Comparison of ENCODE assay signal across 3 fruit fly cellular contexts in the genomic region with DNA sequence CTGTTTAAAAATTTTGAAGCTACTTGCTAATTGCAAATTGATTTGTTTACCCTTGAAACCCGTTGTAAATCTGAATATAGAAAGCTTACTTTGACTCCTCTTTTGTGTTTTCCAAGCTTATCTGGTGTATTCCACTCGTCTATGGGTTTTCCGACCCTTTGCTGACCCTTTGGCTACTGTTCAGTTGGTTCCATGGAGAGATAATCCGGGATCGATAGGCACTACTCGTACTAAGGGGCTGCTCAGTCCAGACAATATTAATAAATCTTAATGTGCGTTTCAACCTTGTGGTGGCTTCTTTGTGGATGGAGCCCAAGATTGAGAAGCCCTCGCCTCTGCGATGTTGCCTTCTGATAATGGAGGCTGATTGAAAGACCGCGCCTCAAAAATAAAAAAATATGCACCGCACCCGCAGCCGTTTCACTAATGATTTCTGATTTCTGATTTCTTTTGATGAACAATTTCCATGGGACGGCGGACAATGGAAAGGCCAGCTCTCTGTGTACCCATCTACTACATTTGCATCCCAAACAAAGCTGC.
A peak's percentile ranks its signal among the peaks of the same experiment; 100 is the strongest.
TF ChIP-seq lines count a peak whose summit lies in the region.

No protein-coding gene starts in this region.

- no peak for TF ChIP-seq CTCF in whole organism, embryonic (GFP tag; optimal IDR thresholded peaks at IDR 0.05; lab: Kevin White, UChicago)

TF ChIP-seq in whole organism, embryonic, 481 proteins besides CTCF, POLR2A, EP300 and RAD21:
- no peak for TF ChIP-seq crp (GFP tag; optimal IDR thresholded peaks at IDR 0.05; lab: Kevin White, UChicago)
- TF ChIP-seq Hr78 (GFP tag; optimal IDR thresholded peaks at IDR 0.05; lab: Kevin White, UChicago), result peak in 1 of 2 experiments; percentile 27
- 0 out of 3 replicates have a peak, but pooled peaks have one; percentile 53 for TF ChIP-seq ci (GFP tag; IDR thresholded peaks at IDR 0.05; lab: Robert Waterston, UW)
- TF ChIP-seq kay (GFP tag; optimal IDR thresholded peaks at IDR 0.05; lab: Kevin White, UChicago), result no peak
- TF ChIP-seq sens (GFP tag; lab: Kevin White, UChicago), result peak; percentile 59
- TF ChIP-seq sqz (GFP tag; optimal IDR thresholded peaks at IDR 0.05; lab: Kevin White, UChicago), result peak; percentile 24
- peak; percentile 37 for TF ChIP-seq CG15601 (tag; optimal IDR thresholded peaks at IDR 0.05; lab: Kevin White, UChicago)
- no peak for TF ChIP-seq CoRest (tag; optimal IDR thresholded peaks at IDR 0.05; lab: Kevin White, UChicago)
- TF ChIP-seq Side (GFP tag; optimal IDR thresholded peaks at IDR 0.05; lab: Kevin White, UChicago), result no peak
- peak; percentile 50; the same call in 1 of the 2 replicates for TF ChIP-seq vvl (GFP tag; IDR thresholded peaks at IDR 0.05; lab: Robert Waterston, UW)
- TF ChIP-seq chinmo (GFP tag; IDR thresholded peaks at IDR 0.05; lab: Robert Waterston, UW; ENCODE audit: partially characterized antibody), result 0 out of 4 replicates have a peak, but pooled peaks have one; percentile 22
- no peak for TF ChIP-seq fru (optimal IDR thresholded peaks at IDR 0.05; lab: Kevin White, UChicago)
- TF ChIP-seq phol (tag; optimal IDR thresholded peaks at IDR 0.05; lab: Kevin White, UChicago), result no peak
- peak; percentile 30 for TF ChIP-seq oc (tag; optimal IDR thresholded peaks at IDR 0.05; lab: Kevin White, UChicago)
- TF ChIP-seq NFAT (GFP tag; IDR thresholded peaks at IDR 0.05; lab: Robert Waterston, UW), result no peak
- peak; percentile 71 for TF ChIP-seq Med (GFP tag; lab: Kevin White, UChicago)

TF ChIP-seq in whole organism, prepupa, 60 proteins besides CTCF, POLR2A, EP300 and RAD21:
- no peak for TF ChIP-seq CG6792 (GFP tag; optimal IDR thresholded peaks at IDR 0.05; lab: Kevin White, UChicago)
- peak; percentile 95 for TF ChIP-seq svp (GFP tag; lab: Kevin White, UChicago)
- TF ChIP-seq spab (GFP tag; optimal IDR thresholded peaks at IDR 0.05; lab: Kevin White, UChicago), result no peak
- TF ChIP-seq Sox14 (GFP tag; optimal IDR thresholded peaks at IDR 0.05; lab: Kevin White, UChicago), result peak; percentile 17
- TF ChIP-seq Eip78C (GFP tag; lab: Kevin White, UChicago), result peak; percentile 34

TF ChIP-seq in whole organism, pupa, 21 proteins besides CTCF, POLR2A, EP300 and RAD21:
- TF ChIP-seq CG17806 (tag; optimal IDR thresholded peaks at IDR 0.05; lab: Kevin White, UChicago), result no peak
- TF ChIP-seq CG8301 (tag; optimal IDR thresholded peaks at IDR 0.05; lab: Kevin White, UChicago), result no peak
- TF ChIP-seq CG12605 (GFP tag; IDR thresholded peaks at IDR 0.05; lab: Robert Waterston, UW), result no peak
- no peak for TF ChIP-seq Pif1A (GFP tag; optimal IDR thresholded peaks at IDR 0.05; lab: Kevin White, UChicago)
- TF ChIP-seq Ets98B (GFP tag; IDR thresholded peaks at IDR 0.05; lab: Robert Waterston, UW), result no peak
- TF ChIP-seq CG4496 (GFP tag; IDR thresholded peaks at IDR 0.05; lab: Robert Waterston, UW), result 0 out of 3 replicates have a peak, but pooled peaks have one; percentile 22
- peak; percentile 65 for TF ChIP-seq EcR (GFP tag; optimal IDR thresholded peaks at IDR 0.05; lab: Kevin White, UChicago)
- no peak for TF ChIP-seq CG10348 (GFP tag; IDR thresholded peaks at IDR 0.05; lab: Robert Waterston, UW)
- no peak for TF ChIP-seq fd96Ca (GFP tag; IDR thresholded peaks at IDR 0.05; lab: Robert Waterston, UW)
- no peak for TF ChIP-seq CG32121 (GFP tag; IDR thresholded peaks at IDR 0.05; lab: Robert Waterston, UW)
- no peak for TF ChIP-seq CG14655 (GFP tag; optimal IDR thresholded peaks at IDR 0.05; lab: Kevin White, UChicago)
- TF ChIP-seq Snoo (tag; optimal IDR thresholded peaks at IDR 0.05; lab: Kevin White, UChicago), result no peak
- no peak for TF ChIP-seq CG34367 (tag; optimal IDR thresholded peaks at IDR 0.05; lab: Kevin White, UChicago)
- TF ChIP-seq D1 (tag; optimal IDR thresholded peaks at IDR 0.05; lab: Kevin White, UChicago), result no peak
